Worm (Caenorhabditis elegans) whole organism, early embryonic: ENCODE measurements around the gene ntl-3.

Source experiments
- F13C5.2 ChIP-seq: sonication (generic microtip); optimal IDR thresholded peaks from 2 replicates; lab custom pipeline; 2017; ENCODE audit warnings: mild to moderate bottlenecking, missing genetic modification characterization, inconsistent platforms, missing compliant biosample characterization
- aly-1 ChIP-seq: sonication (generic microtip); optimal IDR thresholded peaks from 2 replicates; lab custom pipeline; 2016; ENCODE audit warnings: missing genetic modification characterization, missing compliant biosample characterization
- ama-1 ChIP-seq: fragments of 150-350 bp; optimal IDR thresholded peaks from 2 replicates; lab custom pipeline; 2014
- ceh-13 ChIP-seq: fragments of 200-800 bp; sonication (Bioruptor generic); optimal IDR thresholded peaks from 2 replicates; lab custom pipeline; 2018; ENCODE audit warnings: mild to moderate bottlenecking, missing genetic modification characterization, missing compliant biosample characterization
- ets-7 ChIP-seq: sonication (generic microtip); optimal IDR thresholded peaks from 2 replicates; lab custom pipeline; 2016; ENCODE audit warnings: missing genotype, missing genetic modification characterization, missing compliant biosample characterization
- flt-1 ChIP-seq: fragments of 200-800 bp; sonication (Bioruptor generic); IDR thresholded peaks from 2 replicates; pipeline ENCODE4 v1.3.6; 2022; ENCODE audit warnings: missing genetic modification characterization, missing compliant biosample characterization
- hmg-4 ChIP-seq: fragments of 200-800 bp; sonication (Bioruptor generic); optimal IDR thresholded peaks from 2 replicates; lab custom pipeline; 2018; ENCODE audit warnings: mild to moderate bottlenecking, missing genetic modification characterization, missing compliant biosample characterization
- sea-1 ChIP-seq: fragments of 200-800 bp; sonication (Bioruptor generic); conservative IDR thresholded peaks from 2 replicates; pipeline ENCODE4 v1.3.6; 2022; ENCODE audit warnings: missing genetic modification characterization, missing compliant biosample characterization
- tbx-11 ChIP-seq: fragments of 200-800 bp; sonication (Bioruptor generic); IDR thresholded peaks from 2 replicates; pipeline ENCODE4 v1.3.6; 2022; ENCODE audit warnings: missing genetic modification characterization, missing compliant biosample characterization
- tbx-37 ChIP-seq: fragments of 200-800 bp; sonication (Bioruptor generic); conservative IDR thresholded peaks from 2 replicates; pipeline ENCODE4 v1.3.6; 2022; ENCODE audit warnings: missing genetic modification reagents, missing genetic modification characterization, missing compliant biosample characterization
- tra-4 ChIP-seq: sonication (generic microtip); optimal IDR thresholded peaks from 2 replicates; lab custom pipeline; 2017; ENCODE audit warnings: missing genetic modification characterization, missing compliant biosample characterization

- TF ChIP-seq flt-1 (GFP tag; lab: Robert Waterston, UW) (no peak), tra-4 (no peak), ceh-13 (GFP tag; lab: Kevin White, UChicago) (no peak), ets-7 (no peak), ama-1 (lab: Kevin White, UChicago) (no peak), tbx-11 (no peak), sea-1 (no peak), F13C5.2 (no peak), aly-1 (no peak), tbx-37 (0 out of 2 replicates have a peak, but pooled peaks have one; percentile 8), hmg-4 (no peak)
Measured at ce11 chrIII:11847658-11848202, 1.5 kb upstream of the ntl-3 start, which contains the start of gene mif-1.
